Worm (Caenorhabditis elegans) whole organism, mixed stage, embryonic: ENCODE measurements around the gene C18F10.2.

ENCODE experiments used
- blmp-1 ChIP-seq: fragments of 150-350 bp; optimal IDR thresholded peaks from 2 replicates; lab custom pipeline; 2014; ENCODE audit warnings: missing biosample characterization, missing genetic modification characterization
- ceh-43 ChIP-seq: fragments of 200-800 bp; sonication (Bioruptor generic); optimal IDR thresholded peaks from 2 replicates; lab custom pipeline; 2018; ENCODE audit warnings: mild to moderate bottlenecking, missing genetic modification characterization, moderate library complexity, missing compliant biosample characterization
- drap-1 ChIP-seq: fragments of 200-800 bp; sonication (Bioruptor generic); optimal IDR thresholded peaks from 3 replicates; lab custom pipeline; 2018; ENCODE audit warnings: mild to moderate bottlenecking, missing genetic modification characterization, missing compliant biosample characterization
- elt-1 ChIP-seq: sonication (generic microtip); optimal IDR thresholded peaks from 2 replicates; lab custom pipeline; 2017; ENCODE audit warnings: missing genetic modification characterization, mild to moderate bottlenecking, missing compliant biosample characterization, antibody characterized with exemption, moderate library complexity, borderline replicate concordance; ENCODE audit not compliant: insufficient read depth
- lsy-2 ChIP-seq: fragments of 150-350 bp; optimal IDR thresholded peaks from 2 replicates; lab custom pipeline; 2014; ENCODE audit warnings: missing biosample characterization, missing genetic modification characterization
- mab-5 ChIP-seq: fragments of 150-350 bp; optimal IDR thresholded peaks from 2 replicates; lab custom pipeline; 2014; ENCODE audit warnings: missing biosample characterization, missing genetic modification characterization
- nhr-12 ChIP-seq: fragments of 150-350 bp; optimal IDR thresholded peaks from 2 replicates; lab custom pipeline; 2014; ENCODE audit warnings: missing biosample characterization, missing genetic modification characterization
- nhr-237 ChIP-seq: fragments of 150-350 bp; optimal IDR thresholded peaks from 2 replicates; lab custom pipeline; 2014; ENCODE audit warnings: missing biosample characterization, missing genetic modification characterization
- nhr-28 ChIP-seq: fragments of 150-350 bp; optimal IDR thresholded peaks from 2 replicates; lab custom pipeline; 2014; ENCODE audit warnings: missing biosample characterization, missing genetic modification characterization
- nhr-76 ChIP-seq: sonication (generic microtip); optimal IDR thresholded peaks from 2 replicates; lab custom pipeline; 2017; ENCODE audit warnings: missing biosample characterization, missing genetic modification characterization
- pha-4 ChIP-seq: fragments of 150-350 bp; optimal IDR thresholded peaks from 2 replicates; lab custom pipeline; 2018; ENCODE audit warnings: missing biosample characterization, missing genetic modification reagents, missing genetic modification characterization
- snpc-4 ChIP-seq: fragments of 150-350 bp; optimal IDR thresholded peaks from 2 replicates; lab custom pipeline; 2014; ENCODE audit warnings: missing biosample characterization, missing genetic modification characterization
- zip-8 ChIP-seq: fragments of 150-350 bp; optimal IDR thresholded peaks from 2 replicates; lab custom pipeline; 2014; ENCODE audit warnings: missing biosample characterization, missing genetic modification characterization

DNA sequence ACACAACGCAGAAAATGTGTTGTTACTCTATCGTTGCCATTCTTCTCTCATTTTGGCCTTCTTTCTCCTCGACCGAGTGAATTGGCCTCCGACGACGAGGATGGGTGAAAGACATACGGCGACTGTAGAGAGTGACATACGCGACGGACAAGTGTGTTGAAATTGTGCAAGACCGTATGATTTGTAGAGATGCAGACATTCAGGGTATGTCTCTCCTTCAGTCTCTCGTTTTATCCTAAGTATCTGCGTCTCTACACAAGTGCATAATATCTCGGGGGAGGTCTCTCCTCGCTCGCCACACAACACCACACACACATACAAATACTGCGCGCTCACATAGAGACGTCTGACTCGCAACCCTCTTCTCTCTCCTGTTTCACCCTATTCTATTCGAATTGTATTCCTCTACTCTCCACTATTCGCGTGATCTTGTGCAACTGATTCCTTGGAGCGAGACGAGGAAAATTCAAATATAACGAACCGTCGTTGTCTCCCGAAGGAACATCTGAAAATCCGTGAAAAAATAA lies 7.2 kb downstream of the C18F10.2 start, which contains the start of gene hmg-1.2:
- TF ChIP-seq nhr-237 (tag; lab: Kevin White, UChicago) (peak; percentile 56), elt-1 (no peak), zip-8 (tag; lab: Kevin White, UChicago) (no peak), pha-4 (tag; lab: Kevin White, UChicago) (peak; percentile 0), drap-1 (GFP tag; lab: Kevin White, UChicago) (peak; percentile 59), nhr-12 (tag; lab: Kevin White, UChicago) (no peak), nhr-28 (no peak), lsy-2 (tag; lab: Kevin White, UChicago) (peak; percentile 68), blmp-1 (peak; percentile 13), nhr-76 (tag; lab: Kevin White, UChicago) (no peak), snpc-4 (no peak), ceh-43 (GFP tag; lab: Kevin White, UChicago) (no peak), mab-5 (no peak)
